Worm (Caenorhabditis elegans) whole organism, L4/young adult: ENCODE results near the gene T09A5.14.

ENCODE experiments used
- W03F9.2 ChIP-seq: fragments of 150-350 bp; optimal IDR thresholded peaks from 2 replicates; lab custom pipeline; 2014; ENCODE audit warnings: missing biosample characterization, missing genetic modification characterization
- dao-5 ChIP-seq: sonication (generic microtip); optimal IDR thresholded peaks from 2 replicates; lab custom pipeline; 2016; ENCODE audit warnings: missing genotype, missing genetic modification characterization, moderate library complexity, missing compliant biosample characterization
- him-1 ChIP-seq: sonication (generic microtip); optimal IDR thresholded peaks from 2 replicates; lab custom pipeline; 2016; ENCODE audit warnings: missing genotype, missing genetic modification reagents, missing genetic modification characterization, missing compliant biosample characterization

DNA sequence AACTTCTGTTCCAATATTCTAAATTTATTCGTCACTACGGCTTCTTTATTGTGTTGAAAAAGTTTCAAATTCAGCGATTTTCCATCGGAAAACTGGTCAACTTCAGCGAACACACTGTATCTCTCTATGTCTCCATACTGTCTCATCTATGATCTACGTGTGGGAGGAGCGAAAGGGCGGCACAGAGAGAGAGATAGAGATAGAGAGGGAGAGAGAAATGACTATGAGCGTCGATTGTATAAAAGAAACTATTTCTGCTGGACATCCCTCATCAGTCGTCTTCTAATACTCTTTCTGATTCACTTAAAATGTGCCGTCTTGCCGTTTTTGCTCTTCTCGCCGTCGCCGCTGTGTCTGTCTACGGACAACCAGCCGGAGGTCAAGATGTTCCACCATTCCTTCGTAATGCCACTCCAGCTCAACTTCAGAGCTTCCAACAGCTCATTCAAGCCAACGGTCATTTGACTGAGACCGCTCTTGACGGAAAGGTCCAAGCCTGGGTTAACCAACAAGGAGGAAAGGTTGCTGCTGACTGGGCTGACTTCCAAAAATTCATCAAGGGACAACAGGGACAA lies 41.7 kb upstream of the T09A5.14 start, which contains the start of gene srlf-1:
- no peak for TF ChIP-seq him-1 (tag; lab: Kevin White, UChicago)
- TF ChIP-seq dao-5 (tag; lab: Kevin White, UChicago) = no peak
- TF ChIP-seq W03F9.2 = no peak
